Fruit fly (Drosophila melanogaster): ENCODE data around the gene CG7384.
A peak's percentile ranks its signal among the peaks of the same experiment; 100 is the strongest.

Gene CG7384

DNA sequence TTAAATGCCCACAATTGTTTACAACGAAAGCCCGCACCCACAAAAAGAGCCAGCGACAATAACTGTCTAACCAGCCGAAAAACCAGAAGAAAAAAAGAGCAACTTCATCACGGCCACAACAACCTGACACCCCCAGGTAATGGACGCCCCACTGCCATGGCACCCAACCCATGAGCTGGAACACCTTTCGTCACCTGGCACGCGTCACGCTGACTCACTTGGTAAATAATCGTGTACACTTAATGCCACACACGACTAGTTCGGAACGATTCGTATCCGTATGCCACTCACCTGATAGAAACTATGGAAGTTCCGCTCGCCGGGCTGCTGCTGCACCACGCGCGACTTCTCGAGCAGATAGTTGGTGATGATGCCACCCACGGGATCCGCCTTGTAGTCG is 13.9 kb downstream of the CG7384 start (continued):
- TF ChIP-seq CG17385 (GFP tag; optimal IDR thresholded peaks at IDR 0.05) (no peak), jigr1 (GFP tag; IDR thresholded peaks at IDR 0.05) (no peak), CG3838 (GFP tag; optimal IDR thresholded peaks at IDR 0.05) (no peak), CG8944 (GFP tag; optimal IDR thresholded peaks at IDR 0.05) (no peak), stwl (tag; optimal IDR thresholded peaks at IDR 0.05) (no peak), Chrac-16 (GFP tag; optimal IDR thresholded peaks at IDR 0.05) (no peak), ato (GFP tag; IDR thresholded peaks at IDR 0.05; ENCODE audit: partially characterized antibody) (no peak), abd-A (tag; optimal IDR thresholded peaks at IDR 0.05) (no peak), Kr (GFP tag; optimal IDR thresholded peaks at IDR 0.05) (no peak), Mes4 (GFP tag; optimal IDR thresholded peaks at IDR 0.05) (no peak), NK7.1 (GFP tag; optimal IDR thresholded peaks at IDR 0.05) (no peak), sima (GFP tag; optimal IDR thresholded peaks at IDR 0.05) (no peak), sna (GFP tag; IDR thresholded peaks at IDR 0.05; ENCODE audit: partially characterized antibody) (no peak), CG8290 (GFP tag; optimal IDR thresholded peaks at IDR 0.05) (no peak), CG8290 (tag; optimal IDR thresholded peaks at IDR 0.05) (no peak), Sry-β (GFP tag; optimal IDR thresholded peaks at IDR 0.05) (no peak), disco-r (GFP tag; optimal IDR thresholded peaks at IDR 0.05) (no peak), CG15011 (GFP tag; optimal IDR thresholded peaks at IDR 0.05) (no peak), ems (GFP tag; optimal IDR thresholded peaks at IDR 0.05) (no peak), CG1602 (GFP tag; optimal IDR thresholded peaks at IDR 0.05) (no peak), so (GFP tag; IDR thresholded peaks at IDR 0.05) (0 out of 3 replicates have a peak, but pooled peaks have one; percentile 7), NC2α (GFP tag; optimal IDR thresholded peaks at IDR 0.05) (no peak), Hey (tag; optimal IDR thresholded peaks at IDR 0.05) (peak; percentile 98), CG2875 (GFP tag; optimal IDR thresholded peaks at IDR 0.05) (no peak), CG11247 (GFP tag; IDR thresholded peaks at IDR 0.05) (no peak), Optix (GFP tag; IDR thresholded peaks at IDR 0.05) (0 out of 3 replicates have a peak, but pooled peaks have one; percentile 9), vfl (GFP tag; optimal IDR thresholded peaks at IDR 0.05) (no peak), Rfx (GFP tag; IDR thresholded peaks at IDR 0.05) (peak; percentile 18; the same call in 1 of the 2 replicates), rib (GFP tag; IDR thresholded peaks at IDR 0.05) (0 out of 2 replicates have a peak, but pooled peaks have one; percentile 25)

DNA sequence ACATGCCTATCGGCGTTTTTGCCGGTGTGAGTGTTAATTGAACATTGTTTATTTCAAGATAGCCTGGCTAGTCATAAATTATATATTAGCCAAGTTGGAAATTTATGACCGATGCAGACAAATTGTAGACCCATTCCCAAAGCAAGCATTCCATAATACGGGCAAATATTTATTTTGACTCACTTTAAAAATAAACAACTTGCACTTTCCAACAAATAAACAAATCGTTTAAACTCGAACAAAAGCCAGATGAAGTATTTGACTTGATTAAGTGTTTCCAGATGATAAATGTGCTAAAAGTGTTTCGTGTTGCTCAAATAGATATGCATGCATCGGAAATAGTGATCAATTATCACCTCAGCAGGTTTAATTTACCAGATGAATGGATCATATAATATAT is 14.8 kb downstream of the CG7384 start:
- TF ChIP-seq Asciz (GFP tag; optimal IDR thresholded peaks at IDR 0.05) (peak; percentile 40), CG10209 (GFP tag; optimal IDR thresholded peaks at IDR 0.05) (no peak), CG8290 (GFP tag; optimal IDR thresholded peaks at IDR 0.05) (no peak), CG8290 (tag; optimal IDR thresholded peaks at IDR 0.05) (no peak), YL-1 (GFP tag; optimal IDR thresholded peaks at IDR 0.05) (no peak), sd (tag; optimal IDR thresholded peaks at IDR 0.05) (no peak), CG7839 (tag; optimal IDR thresholded peaks at IDR 0.05) (no peak), CG2712 (tag; optimal IDR thresholded peaks at IDR 0.05) (no peak), CG6254 (GFP tag; optimal IDR thresholded peaks at IDR 0.05) (no peak), sens (GFP tag) (peak; percentile 63), toy (GFP tag; IDR thresholded peaks at IDR 0.05) (no peak), CG16779 (GFP tag; IDR thresholded peaks at IDR 0.05) (no peak)

DNA sequence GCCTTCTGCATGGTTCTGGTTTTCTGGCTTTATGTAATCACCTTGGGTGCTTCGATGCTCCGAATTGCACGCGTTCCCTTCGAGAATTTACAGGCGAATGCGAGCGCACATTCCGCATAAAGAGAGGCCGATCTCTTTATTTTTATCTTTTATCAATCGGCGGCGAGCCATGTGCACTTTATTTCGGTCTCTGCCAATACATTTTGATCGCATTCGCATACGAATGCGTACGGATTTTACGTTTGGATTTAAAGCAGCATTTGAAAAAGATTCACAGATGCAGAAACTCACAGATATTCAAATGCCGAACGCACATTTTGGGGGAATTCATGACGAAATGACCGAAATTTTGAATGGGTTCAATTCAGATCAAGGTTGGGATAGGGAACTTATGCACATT is 18.9 kb downstream of the CG7384 start, which contains the start of gene CG13144:
Gene CG13144, minus strand, starts transcription at position 101 of the 400 bp plus-strand sequence.
- no peak for TF ChIP-seq CG2120 (GFP tag; optimal IDR thresholded peaks at IDR 0.05)
- TF ChIP-seq gsb (GFP tag; IDR thresholded peaks at IDR 0.05) = 0 out of 2 replicates have a peak, but pooled peaks have one; percentile 29
- no peak for TF ChIP-seq MTF-1 (GFP tag; optimal IDR thresholded peaks at IDR 0.05; ENCODE audit: borderline replicate concordance)
- 0 out of 3 replicates have a peak, but pooled peaks have one; percentile 41 for TF ChIP-seq ci (GFP tag; IDR thresholded peaks at IDR 0.05)
